Fruit fly (Drosophila melanogaster): ENCODE results near the gene CG34269.

DNA sequence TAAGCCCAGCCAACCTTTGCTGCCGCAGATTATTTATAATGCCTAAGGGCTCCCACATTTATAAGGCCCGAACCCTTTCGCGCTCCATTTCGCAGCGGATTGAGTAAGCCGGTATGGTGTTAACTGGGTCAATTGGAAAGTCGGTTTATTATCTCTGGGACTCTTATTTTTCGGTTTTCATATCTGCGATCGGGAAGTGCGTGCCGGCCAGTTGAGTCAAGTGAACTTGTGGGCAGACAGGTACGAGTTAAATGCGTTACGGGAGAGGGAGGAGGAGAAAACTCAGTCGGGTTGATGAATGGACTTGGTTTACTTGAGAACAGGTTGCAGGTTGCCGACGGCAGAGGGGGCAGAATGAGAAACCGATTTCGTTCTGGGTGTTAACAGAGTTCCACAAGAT, 3.9 kb upstream of the CG34269 start:
- TF ChIP-seq h (optimal IDR thresholded peaks at IDR 0.05), result no peak
- TF ChIP-seq psq (optimal IDR thresholded peaks at IDR 0.05), result no peak

Measured in Kc167 (cell line).